Worm (Caenorhabditis elegans): ENCODE results near the gene srlf-31.

DNA sequence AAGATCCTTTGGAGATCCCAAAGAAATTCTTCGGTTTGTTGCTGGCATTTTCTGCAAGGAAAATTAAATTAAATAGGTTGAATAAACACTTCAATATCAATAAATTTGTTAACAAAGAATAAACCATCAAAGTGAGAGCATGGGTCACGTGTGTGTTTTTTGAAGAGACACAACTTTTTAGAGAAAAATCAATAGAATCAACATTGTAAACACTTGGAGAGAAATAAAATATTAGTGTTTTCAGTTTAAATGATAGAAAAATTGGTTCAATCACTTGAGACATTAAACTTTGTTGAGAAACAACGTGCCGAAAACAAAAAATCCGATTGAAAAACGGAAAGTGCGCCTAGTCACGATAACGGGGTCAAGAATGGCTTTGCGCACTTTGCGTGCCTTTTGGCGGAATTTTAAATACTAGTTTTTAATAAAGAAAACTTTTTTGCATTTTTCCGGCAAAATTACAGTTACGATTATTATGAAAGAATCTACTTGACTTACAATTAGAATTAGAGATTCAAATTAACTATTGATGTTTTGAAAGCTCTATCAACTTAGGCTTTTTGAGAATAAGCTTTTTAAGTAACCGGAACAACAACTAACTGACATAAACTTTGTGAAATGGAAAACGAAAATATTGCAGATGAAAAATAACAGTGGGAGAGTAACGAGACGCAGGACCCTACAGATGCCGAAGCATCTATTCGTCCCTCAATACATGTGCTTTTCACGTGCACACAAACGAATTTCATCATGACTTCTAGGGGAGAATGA is 38.7 kb upstream of the srlf-31 start, which contains the start of gene ZK829.7:
- peak; percentile 41 for TF ChIP-seq W03F9.2 (tag; optimal IDR thresholded peaks at IDR 0.05)
- no peak for TF ChIP-seq him-1 (tag; optimal IDR thresholded peaks at IDR 0.05)

Measured in whole organism, L4/young adult.